Fruit fly (Drosophila melanogaster) whole organism, pupa: ENCODE results near the gene Nle.

Source experiments
- CG10348 ChIP-seq: fragments of 200-800 bp; sonication (Bioruptor generic); IDR thresholded peaks from 2 replicates; pipeline ENCODE4 v1.3.6; 2022; ENCODE audit warnings: missing biosample characterization, missing genetic modification characterization
- CG12605 ChIP-seq: fragments of 200-800 bp; sonication (Bioruptor generic); IDR thresholded peaks from 2 replicates; pipeline ENCODE4 v1.3.6; 2022; ENCODE audit warnings: missing biosample characterization, missing genetic modification characterization
- CG13204 ChIP-seq: fragments of 200-800 bp; sonication (Bioruptor generic); optimal IDR thresholded peaks from 2 replicates; lab custom pipeline; 2018; ENCODE audit warnings: missing biosample characterization, mild to moderate bottlenecking, missing genetic modification characterization, moderate library complexity
- CG14655 ChIP-seq: fragments of 200-800 bp; sonication (Bioruptor generic); optimal IDR thresholded peaks from 3 replicates; lab custom pipeline; 2017; ENCODE audit warnings: mild to moderate bottlenecking, missing biosample characterization, missing genetic modification reagents, missing genetic modification characterization
- CG17806 ChIP-seq: fragments of 200-800 bp; sonication (Bioruptor generic); optimal IDR thresholded peaks from 2 replicates; lab custom pipeline; 2018; ENCODE audit warnings: missing biosample characterization, mild to moderate bottlenecking, missing genetic modification characterization, moderate library complexity
- CG32121 ChIP-seq: fragments of 200-800 bp; sonication (Bioruptor generic); IDR thresholded peaks from 2 replicates; pipeline ENCODE4 v1.3.6; 2022; ENCODE audit warnings: missing biosample characterization, missing genetic modification characterization
- CG34367 ChIP-seq: fragments of 200-800 bp; sonication (Bioruptor generic); optimal IDR thresholded peaks from 2 replicates; lab custom pipeline; 2018; ENCODE audit warnings: missing biosample characterization, mild to moderate bottlenecking, missing genetic modification characterization
- CG8159 ChIP-seq: fragments of 200-800 bp; sonication (Bioruptor generic); optimal IDR thresholded peaks from 3 replicates; lab custom pipeline; 2018; ENCODE audit warnings: missing biosample characterization, mild to moderate bottlenecking, missing genetic modification characterization, moderate library complexity
- CG8301 ChIP-seq: fragments of 200-800 bp; sonication (Bioruptor generic); optimal IDR thresholded peaks from 2 replicates; lab custom pipeline; 2018; ENCODE audit warnings: missing biosample characterization, mild to moderate bottlenecking, missing genetic modification characterization
- EcR ChIP-seq: fragments of 200-800 bp; sonication (Bioruptor generic); optimal IDR thresholded peaks from 3 replicates; lab custom pipeline; 2019; ENCODE audit warnings: missing biosample characterization, missing genetic modification characterization, mild to moderate bottlenecking, moderate library complexity, missing genetic modification reagents
- Ets98B ChIP-seq: fragments of 200-800 bp; sonication (Bioruptor generic); IDR thresholded peaks from 2 replicates; pipeline ENCODE4 v1.3.6; 2022; ENCODE audit warnings: missing biosample characterization, missing genetic modification characterization
- Pif1B ChIP-seq: fragments of 200-800 bp; sonication (Bioruptor generic); optimal IDR thresholded peaks from 3 replicates; lab custom pipeline; 2016; ENCODE audit warnings: missing biosample characterization, missing genetic modification characterization
- fd96Ca ChIP-seq: fragments of 200-800 bp; sonication (Bioruptor generic); IDR thresholded peaks from 3 replicates; pipeline ENCODE4 v1.3.6; 2022; ENCODE audit warnings: missing biosample characterization, missing genetic modification characterization

DNA sequence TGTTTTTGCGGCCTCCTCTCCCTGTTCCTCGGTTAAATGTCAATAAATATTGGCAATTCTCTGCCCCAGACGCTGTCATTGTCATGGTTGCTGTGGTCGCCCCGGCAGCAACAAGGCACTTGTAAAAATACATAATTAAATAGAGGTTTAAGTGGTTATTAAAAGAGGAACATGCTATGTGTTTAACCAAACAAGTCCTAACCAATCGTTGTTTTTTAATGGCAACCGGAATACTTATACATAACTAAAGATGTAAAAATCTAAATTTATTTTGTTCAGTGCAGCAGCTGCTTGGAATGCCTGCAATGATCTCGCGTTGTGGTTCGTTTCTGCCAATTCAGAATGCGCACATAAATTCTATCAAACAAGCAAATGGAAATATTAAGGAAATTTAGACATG, 39.0 kb upstream of the Nle start:
- TF ChIP-seq CG8159 (tag; lab: Kevin White, UChicago), result peak; percentile 41
- TF ChIP-seq CG14655, result peak; percentile 50
- no peak for TF ChIP-seq CG32121
- TF ChIP-seq EcR, result no peak
- no peak for TF ChIP-seq CG10348 (GFP tag; lab: Robert Waterston, UW)
- TF ChIP-seq CG34367 (tag; lab: Kevin White, UChicago), result peak; percentile 35
- TF ChIP-seq fd96Ca (GFP tag; lab: Robert Waterston, UW), result no peak
- peak; percentile 19 for TF ChIP-seq Pif1B (GFP tag; lab: Kevin White, UChicago)
- TF ChIP-seq CG8301 (tag; lab: Kevin White, UChicago), result peak; percentile 24
- TF ChIP-seq CG13204 (GFP tag; lab: Kevin White, UChicago), result no peak
- no peak for TF ChIP-seq CG12605 (GFP tag; lab: Robert Waterston, UW)
- no peak for TF ChIP-seq Ets98B (GFP tag; lab: Robert Waterston, UW)
- peak; percentile 50 for TF ChIP-seq CG17806 (tag; lab: Kevin White, UChicago)
